Worm (Caenorhabditis elegans) whole organism, dauer: Measurements from ENCODE around the gene F21A3.11.

Experiments used
- unc-62 ChIP-seq: sonication (generic microtip); optimal IDR thresholded peaks from 2 replicates; lab custom pipeline; 2017; ENCODE audit warnings: missing biosample characterization, missing genetic modification reagents, missing genetic modification characterization

Gene F21A3.11

DNA sequence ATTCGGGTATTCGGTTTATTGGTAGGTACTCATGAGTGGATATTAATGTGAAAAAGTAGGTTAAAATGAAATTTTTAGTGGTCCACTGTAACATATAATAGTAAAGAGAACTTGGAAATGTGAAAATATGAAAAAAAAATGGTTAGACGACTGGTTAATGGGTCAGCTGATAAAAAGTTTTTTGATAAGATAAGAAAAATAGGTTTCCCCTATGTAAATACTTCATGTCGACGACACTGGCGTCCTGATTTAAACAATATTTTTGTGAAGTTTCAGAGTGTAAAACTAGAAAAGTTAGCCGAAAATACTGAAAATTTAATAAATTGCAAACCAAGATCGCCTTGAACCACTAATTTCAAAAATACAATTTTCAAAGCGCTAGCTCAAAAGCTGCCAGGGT lies at the start of gene F21A3.11:
Gene F21A3.11 (minus strand): TSS at position 117 of the 400 bp plus-strand sequence.
- no peak for TF ChIP-seq unc-62 (GFP tag; lab: Kevin White, UChicago)

DNA sequence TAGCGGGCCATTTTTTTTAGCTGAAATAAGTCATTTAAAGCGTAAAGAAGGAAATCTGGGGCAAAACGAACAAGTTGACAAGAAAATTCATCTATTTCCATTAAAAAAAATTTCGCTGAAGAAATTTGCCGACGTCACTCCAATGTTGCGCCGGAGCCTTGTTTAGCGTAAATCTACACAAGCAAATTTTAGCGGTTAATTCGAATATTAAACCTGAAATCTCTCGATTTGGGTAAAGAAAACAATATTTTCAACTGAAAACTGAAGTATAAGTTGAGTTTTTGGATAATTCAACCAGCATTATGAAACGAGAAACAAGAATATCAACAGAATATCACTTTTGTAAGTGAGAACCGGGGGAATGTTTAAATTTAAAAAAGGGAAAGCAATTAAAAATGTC lies 45.4 kb upstream of the F21A3.11 start, which contains the start of gene F28F8.9:
Gene F28F8.9 (minus strand): TSS at position 288 of the 400 bp plus-strand sequence.
- no peak for TF ChIP-seq unc-62 (GFP tag; lab: Kevin White, UChicago)

DNA sequence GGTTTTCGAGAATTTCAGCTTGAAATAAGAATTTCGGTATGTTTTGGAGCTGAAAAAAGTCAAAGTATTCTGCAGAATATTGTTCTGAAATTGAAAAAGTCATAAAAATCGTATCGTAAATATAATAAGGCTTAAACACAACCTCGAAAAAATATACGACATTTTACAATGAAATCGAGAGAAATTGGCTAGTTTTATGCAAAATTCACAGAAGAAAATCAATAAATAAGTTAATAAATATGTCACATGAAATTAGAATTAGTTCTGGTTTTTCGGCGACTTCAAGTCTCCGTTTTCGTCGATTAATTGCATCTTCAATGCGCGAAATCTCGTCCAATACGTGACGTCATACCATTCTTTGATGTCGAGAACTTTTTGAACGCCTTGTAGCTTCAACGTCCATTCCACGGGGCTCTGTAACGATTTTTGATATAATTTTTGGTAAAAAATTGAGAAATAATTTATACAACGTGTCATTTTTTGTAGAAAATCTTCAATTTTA lies 44.4 kb upstream of the F21A3.11 start, which contains the start of gene atx-3:
Gene atx-3 (minus strand): TSS at position 51 of the 502 bp plus-strand sequence.
- TF ChIP-seq unc-62 (GFP tag; lab: Kevin White, UChicago), result no peak

DNA sequence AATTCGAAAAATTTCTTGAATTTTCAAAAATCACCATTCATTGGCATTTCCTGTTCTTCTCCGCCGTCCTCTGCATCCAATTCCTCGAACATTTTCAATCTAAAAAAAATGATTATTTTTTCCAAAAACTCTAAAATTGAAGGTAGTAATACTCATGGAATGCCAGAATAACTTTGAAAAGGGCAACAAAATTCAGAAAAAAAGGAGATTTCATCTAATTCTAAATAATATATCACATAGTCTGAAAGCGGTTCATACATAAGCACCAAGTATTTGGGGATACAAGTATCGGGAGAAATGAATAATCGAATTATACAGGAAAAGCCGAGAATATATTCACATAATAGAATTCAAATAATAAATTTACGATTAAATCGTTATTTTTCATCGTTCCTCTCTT lies 42.3 kb upstream of the F21A3.11 start, which contains the start of gene mdt-28:
Gene mdt-28 (minus strand): TSS at position 101 of the 400 bp plus-strand sequence.
- TF ChIP-seq unc-62 (GFP tag; lab: Kevin White, UChicago), result no peak

DNA sequence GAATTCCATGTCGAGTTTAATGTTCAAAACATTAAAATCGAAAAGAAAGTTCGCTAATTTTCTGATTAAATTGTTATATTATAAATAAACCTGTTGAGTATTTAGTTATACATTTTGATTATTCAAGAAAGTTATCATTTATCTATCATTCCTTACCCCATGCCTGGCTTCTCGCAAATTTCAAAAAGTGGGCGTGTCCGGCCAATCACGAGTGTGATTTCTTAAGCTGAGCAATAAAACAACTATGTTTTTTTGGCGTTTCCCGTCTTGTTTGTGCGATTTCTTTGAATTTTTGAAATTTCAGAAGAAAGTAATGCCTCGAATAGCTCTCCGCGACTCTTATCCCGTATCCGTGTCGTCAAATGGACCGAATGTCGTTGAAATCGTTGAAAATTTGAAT lies 39.6 kb upstream of the F21A3.11 start, which contains the start of gene fbxa-94:
Gene fbxa-94 (plus strand): TSS at position 301 of the 400 bp plus-strand sequence.
- no peak for TF ChIP-seq unc-62 (GFP tag; lab: Kevin White, UChicago)

DNA sequence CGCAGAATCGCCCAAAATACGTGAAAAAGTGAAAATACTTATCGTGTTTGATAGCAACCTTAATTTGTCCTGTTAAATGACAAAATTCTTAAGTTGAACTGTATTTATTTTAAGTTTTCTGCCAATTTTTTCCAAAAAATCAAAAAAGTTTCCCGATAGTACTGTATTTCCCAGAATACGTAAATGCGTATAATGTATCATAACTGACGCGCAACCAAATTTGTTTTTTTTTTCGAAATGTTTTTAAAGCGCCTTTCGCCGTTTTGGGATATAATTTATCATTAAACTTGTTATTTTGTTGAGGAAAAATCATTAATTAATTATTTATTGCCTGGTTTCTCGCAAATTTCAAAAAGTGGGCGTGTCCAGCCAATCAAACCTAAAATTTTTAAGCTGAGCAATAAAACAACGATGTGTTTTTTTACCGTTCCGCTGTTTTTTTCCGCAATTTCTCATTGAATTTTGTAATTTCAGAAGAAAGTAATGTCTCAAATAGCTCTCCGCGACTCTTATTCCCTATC lies 38.1 kb upstream of the F21A3.11 start, which contains the start of gene fbxa-95:
Gene fbxa-95 (plus strand): TSS at position 471 of the 521 bp plus-strand sequence.
- no peak for TF ChIP-seq unc-62 (GFP tag; lab: Kevin White, UChicago)

DNA sequence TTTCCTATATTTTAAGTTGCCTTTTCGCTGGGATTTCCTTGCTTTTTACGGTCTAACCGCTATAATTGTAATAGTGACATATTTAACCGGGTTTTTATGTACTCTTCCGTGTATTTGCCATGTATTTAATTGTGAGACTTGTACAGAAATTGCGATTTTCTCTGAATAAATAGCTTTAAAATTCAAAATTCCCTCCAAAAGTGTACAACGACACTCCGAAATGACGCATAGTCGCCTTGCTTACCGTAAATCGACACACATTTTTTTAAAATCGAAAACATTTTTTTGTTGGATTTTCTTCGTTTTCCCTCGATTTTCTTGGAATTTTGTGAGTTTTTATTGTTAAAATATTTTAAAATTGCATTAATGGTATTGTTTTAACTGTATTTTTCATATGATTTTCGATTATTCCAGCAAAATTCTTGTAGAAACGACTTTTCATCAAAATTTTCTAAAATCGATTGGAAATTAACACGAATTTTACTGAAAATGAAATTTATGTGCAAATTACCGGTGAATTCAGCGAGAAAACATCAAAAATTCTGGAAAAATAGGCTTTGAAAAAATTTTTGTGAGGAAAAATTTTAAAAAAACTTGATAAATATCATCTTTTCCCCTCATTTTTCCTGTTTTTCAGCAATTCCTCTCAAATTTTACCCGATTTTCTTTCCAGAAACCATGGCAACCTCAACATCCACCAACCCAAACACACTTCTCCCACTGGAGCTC lies 36.9 kb upstream of the F21A3.11 start, which contains the start of gene lsm-5:
Gene lsm-5 (plus strand): TSS at position 679 of the 729 bp plus-strand sequence.
- no peak for TF ChIP-seq unc-62 (GFP tag; lab: Kevin White, UChicago)

DNA sequence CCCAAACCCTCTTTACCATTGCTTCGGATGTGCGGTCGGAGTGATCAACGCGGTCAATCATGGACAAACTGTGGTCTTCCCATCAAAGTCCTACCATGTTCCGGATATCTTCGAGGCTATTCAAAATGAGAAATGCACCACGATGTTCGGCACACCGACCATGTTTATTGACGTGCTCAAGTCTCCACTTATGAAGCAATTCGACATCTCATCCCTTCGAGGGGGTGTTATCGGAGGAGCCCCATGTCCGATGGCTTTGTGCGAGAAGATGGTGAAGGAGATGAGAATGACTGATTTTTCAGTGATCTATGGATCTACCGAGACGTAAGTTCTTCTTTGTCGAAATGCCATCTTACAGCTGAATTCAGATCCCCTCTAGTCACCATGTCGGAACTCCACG lies 35.4 kb upstream of the F21A3.11 start:
- no peak for TF ChIP-seq unc-62 (GFP tag; lab: Kevin White, UChicago)

DNA sequence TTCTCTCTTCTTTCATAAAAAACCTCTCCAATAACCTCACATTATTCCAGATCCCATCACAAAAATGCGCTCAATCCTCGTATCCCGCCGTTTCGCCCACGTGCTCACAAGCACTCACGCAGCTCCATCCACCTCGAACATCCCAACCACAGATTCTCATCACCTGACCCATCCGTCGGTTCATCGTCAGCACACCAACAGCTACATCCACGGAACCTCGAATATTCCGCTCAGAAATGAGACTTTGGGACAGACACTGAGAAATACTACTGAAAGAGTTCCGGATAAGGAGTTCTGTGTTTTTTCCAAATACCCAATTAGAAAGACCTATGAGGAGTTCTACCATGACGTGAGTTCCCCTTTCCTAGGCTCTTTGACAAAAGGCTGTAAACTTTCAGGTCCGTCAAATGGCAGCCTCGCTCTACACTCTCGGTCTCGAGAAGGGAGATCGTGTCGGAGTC lies 34.4 kb upstream of the F21A3.11 start, which contains the start of gene acs-2:
Gene acs-2 (plus strand): TSS at position 51 of the 461 bp plus-strand sequence.
- TF ChIP-seq unc-62 (GFP tag; lab: Kevin White, UChicago), result no peak

DNA sequence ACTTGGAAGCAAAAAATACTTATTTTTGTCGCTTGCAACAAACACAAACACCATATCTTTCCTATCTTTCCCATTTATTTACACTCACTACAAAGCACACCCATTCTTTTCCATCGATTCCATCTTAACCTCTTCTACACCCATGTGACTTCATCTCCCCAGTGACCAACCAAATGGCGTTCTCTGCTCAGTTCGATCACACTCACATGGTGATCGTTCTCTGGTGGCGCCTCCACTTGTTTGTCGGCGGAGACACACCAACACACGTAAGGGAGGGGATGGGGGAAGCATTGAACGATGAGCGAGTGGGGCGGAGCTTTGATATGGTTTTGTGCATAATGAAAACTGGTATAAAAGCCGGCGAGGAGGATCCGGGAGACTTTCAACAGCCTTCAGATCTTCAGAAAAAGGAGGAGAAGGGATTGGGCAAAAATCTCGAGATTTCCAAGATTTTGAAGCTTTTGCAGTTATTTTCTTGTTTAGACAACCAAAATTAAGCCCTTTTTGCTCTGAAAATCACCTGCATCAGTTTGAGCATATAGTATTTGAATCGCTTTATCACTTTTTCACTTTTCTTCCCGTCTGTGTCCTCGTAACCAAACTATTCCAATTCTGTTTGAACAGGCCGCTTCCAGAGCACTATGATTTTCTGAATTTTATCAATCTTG lies 33.6 kb upstream of the F21A3.11 start:
- no peak for TF ChIP-seq unc-62 (GFP tag; lab: Kevin White, UChicago)

DNA sequence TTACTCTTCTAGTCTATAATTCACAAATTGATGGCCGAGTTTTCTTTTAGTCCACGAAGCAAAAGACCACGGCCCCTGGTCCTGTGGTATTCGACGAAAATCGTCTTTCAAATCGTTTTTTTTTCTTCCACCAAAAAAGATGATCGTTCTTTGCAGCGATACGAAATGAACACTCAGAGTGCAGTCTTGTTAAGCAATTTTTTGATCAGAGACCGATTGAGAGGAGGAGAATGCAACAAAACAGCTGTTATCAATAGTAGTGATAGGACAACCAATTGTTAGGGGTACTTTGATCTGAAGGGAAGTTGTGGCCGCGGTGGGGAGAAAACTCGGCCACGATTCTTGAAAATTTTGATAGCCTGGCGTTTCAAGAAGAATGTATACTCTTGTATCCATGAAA lies 31.0 kb upstream of the F21A3.11 start:
- no peak for TF ChIP-seq unc-62 (GFP tag; lab: Kevin White, UChicago)

DNA sequence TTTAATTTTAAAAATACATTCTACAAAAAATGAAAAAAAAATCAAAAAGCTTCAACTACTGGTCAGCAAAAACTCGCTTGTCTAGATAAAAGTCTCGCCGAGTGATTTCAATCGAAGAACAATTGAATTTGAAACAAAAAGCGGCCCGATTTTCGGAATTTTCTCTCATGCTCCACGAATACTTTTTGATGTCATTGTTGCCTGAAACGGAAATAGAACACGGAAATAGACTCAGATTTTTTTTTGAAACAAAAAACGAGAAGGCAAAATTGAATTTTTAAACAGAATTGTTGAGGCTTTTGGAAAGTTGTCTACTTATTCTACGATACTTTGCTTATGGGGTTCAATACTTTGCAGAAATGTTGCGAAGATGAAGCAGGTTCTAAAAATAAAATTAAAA lies 30.5 kb upstream of the F21A3.11 start:
- no peak for TF ChIP-seq unc-62 (GFP tag; lab: Kevin White, UChicago)

DNA sequence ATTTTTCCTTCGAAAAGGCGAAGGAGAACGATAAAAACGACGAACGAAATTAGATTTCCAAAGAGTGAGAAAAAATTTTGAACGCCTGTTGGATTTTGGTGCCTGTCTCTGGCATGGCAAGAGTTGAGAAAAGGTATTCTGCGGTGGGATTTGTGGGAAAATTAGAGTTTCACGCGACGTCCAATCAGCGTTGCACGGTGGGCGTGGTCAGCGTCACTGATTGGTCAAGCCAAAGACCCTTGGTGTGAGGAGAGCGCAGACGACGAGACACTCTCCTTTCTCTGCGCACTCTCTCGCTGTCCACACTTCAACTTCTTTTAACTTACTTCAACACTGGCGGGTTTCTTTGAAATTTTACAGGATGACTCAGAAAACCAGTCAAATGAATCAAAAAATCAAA lies 29.5 kb upstream of the F21A3.11 start:
- TF ChIP-seq unc-62 (GFP tag; lab: Kevin White, UChicago), result no peak

DNA sequence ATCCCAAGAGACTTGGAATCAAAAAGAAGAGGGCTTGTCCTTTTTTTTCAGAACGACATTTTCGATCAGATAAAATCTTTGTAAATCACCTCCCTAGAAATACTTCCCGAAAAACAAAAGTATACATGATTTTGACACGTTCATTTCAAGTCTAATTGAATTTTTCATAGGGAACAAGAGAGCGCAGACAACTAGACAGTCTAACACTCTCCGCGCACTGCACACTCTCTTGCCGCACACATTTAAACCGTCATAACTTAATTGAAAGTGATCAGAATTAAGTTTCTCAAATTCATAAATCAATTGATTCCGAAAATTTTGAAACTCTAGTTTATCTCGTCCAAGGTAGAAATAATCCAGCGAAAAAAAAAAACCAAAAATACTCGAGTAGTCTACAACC lies 26.7 kb upstream of the F21A3.11 start:
- TF ChIP-seq unc-62 (GFP tag; lab: Kevin White, UChicago), result no peak

DNA sequence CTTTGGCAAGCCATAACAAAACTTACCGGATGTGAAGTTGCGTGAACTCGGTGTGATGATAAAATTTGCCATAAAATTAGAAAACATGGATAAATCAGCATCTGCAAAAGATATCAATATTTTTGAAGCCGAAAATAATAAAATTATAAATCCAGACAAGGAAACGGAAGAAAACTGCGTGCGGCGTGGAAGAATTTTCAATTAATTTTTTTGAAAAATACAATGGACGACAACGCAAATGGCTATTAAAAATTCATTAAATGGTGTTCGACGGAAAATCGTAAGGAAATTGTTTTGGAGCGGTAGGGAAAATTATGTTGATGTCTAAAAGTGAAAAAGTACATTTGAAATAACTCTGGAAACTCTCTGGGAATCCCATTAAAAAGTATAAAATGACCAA lies 26.0 kb upstream of the F21A3.11 start, which contains the start of gene acr-18:
Gene acr-18 (minus strand): TSS at position 101 of the 400 bp plus-strand sequence.
- TF ChIP-seq unc-62 (GFP tag; lab: Kevin White, UChicago), result no peak
